Fruit fly (Drosophila melanogaster) whole organism, wandering third instar larva: ENCODE data around the gene CG42537.

Source experiments
- Abd-B ChIP-seq: fragments of >200 bp; optimal IDR thresholded peaks from 2 replicates; lab custom pipeline; 2017; ENCODE audit warnings: missing biosample characterization, missing genetic modification characterization
- CG32264 ChIP-seq: fragments of 200-800 bp; sonication (Bioruptor generic); optimal IDR thresholded peaks from 2 replicates; lab custom pipeline; 2016; ENCODE audit warnings: missing biosample characterization, missing genetic modification characterization
- CG9705 ChIP-seq: fragments of 200-800 bp; sonication (Bioruptor generic); optimal IDR thresholded peaks from 2 replicates; lab custom pipeline; 2018; ENCODE audit warnings: missing biosample characterization, mild to moderate bottlenecking, missing genetic modification characterization
- CrebA ChIP-seq: fragments of 200-800 bp; sonication (Bioruptor generic); optimal IDR thresholded peaks from 2 replicates; lab custom pipeline; 2016; ENCODE audit warnings: missing biosample characterization, mild to moderate bottlenecking, missing genetic modification characterization, borderline replicate concordance
- Dfd ChIP-seq: fragments of >200 bp; optimal IDR thresholded peaks from 2 replicates; lab custom pipeline; 2017; ENCODE audit warnings: missing biosample characterization, missing genetic modification characterization
- Dif ChIP-seq: fragments of 200-275, 200-300 bp; sonication (Bioruptor generic); optimal IDR thresholded peaks from 2 replicates; lab custom pipeline; 2018; ENCODE audit warnings: missing biosample characterization, missing genetic modification characterization; ENCODE audit not compliant: partially characterized antibody
- GATAd ChIP-seq: sonication (Bioruptor generic); optimal IDR thresholded peaks from 2 replicates; lab custom pipeline; 2016; ENCODE audit warnings: missing biosample characterization, missing genetic modification characterization
- HLH106 ChIP-seq: fragments of 200-800 bp; optimal IDR thresholded peaks from 3 replicates; lab custom pipeline; 2019; ENCODE audit warnings: missing biosample characterization, mild to moderate bottlenecking, missing genetic modification characterization, moderate library complexity
- Hnf4 ChIP-seq: fragments of 200-800 bp; sonication (Bioruptor generic); optimal IDR thresholded peaks from 2 replicates; lab custom pipeline; 2016; ENCODE audit warnings: missing biosample characterization, mild to moderate bottlenecking, missing genetic modification characterization
- Hr78 ChIP-seq: fragments of >200 bp; optimal IDR thresholded peaks from 2 replicates; lab custom pipeline; 2017; ENCODE audit warnings: missing biosample characterization, missing genetic modification characterization
- Hr83 ChIP-seq: fragments of 200-300 bp; sonication (Bioruptor generic); optimal IDR thresholded peaks from 2 replicates; lab custom pipeline; 2016; ENCODE audit warnings: missing biosample characterization, mild to moderate bottlenecking, missing genetic modification characterization, moderate library complexity; ENCODE audit not compliant: poor library complexity, severe bottlenecking
- Jra ChIP-seq: sonication (Bioruptor generic); optimal IDR thresholded peaks from 2 replicates; lab custom pipeline; 2016; ENCODE audit warnings: missing biosample characterization, missing genetic modification characterization
- Mio ChIP-seq: sonication (Bioruptor generic); optimal IDR thresholded peaks from 2 replicates; lab custom pipeline; 2016; ENCODE audit warnings: missing biosample characterization, missing genetic modification characterization
- Myc ChIP-seq: fragments of >200 bp; optimal IDR thresholded peaks from 2 replicates; lab custom pipeline; 2017
- N ChIP-seq: fragments of >200 bp; optimal IDR thresholded peaks from 2 replicates; lab custom pipeline; 2018; ENCODE audit warnings: missing biosample characterization, missing external identifiers, missing genetic modification characterization
- OdsH ChIP-seq: fragments of 200-800 bp; sonication (Bioruptor generic); optimal IDR thresholded peaks from 2 replicates; lab custom pipeline; 2016; ENCODE audit warnings: missing biosample characterization, mild to moderate bottlenecking, missing genetic modification characterization
- Rel ChIP-seq, 2 experiments: fragments of 200-800 bp; sonication (Bioruptor generic) in 1 of 2; optimal IDR thresholded peaks; 2 replicates in 1 of 2; 3 replicates in 1 of 2; lab custom pipeline; 2016 to 2019; ENCODE audit warnings: mild to moderate bottlenecking in 2 of 2, missing biosample characterization in 2 of 2, missing genetic modification characterization in 2 of 2, moderate library complexity in 1 of 2
- Sp1 ChIP-seq: fragments of 200-800 bp; sonication (Bioruptor generic); optimal IDR thresholded peaks from 3 replicates; lab custom pipeline; 2019; ENCODE audit warnings: missing biosample characterization, mild to moderate bottlenecking, missing genetic modification characterization, moderate library complexity
- Vsx2 ChIP-seq: fragments of 200-300, 225-300 bp; sonication (Bioruptor generic); optimal IDR thresholded peaks from 2 replicates; lab custom pipeline; 2018; ENCODE audit warnings: missing biosample characterization, missing genetic modification characterization; ENCODE audit not compliant: partially characterized antibody
- br ChIP-seq: fragments of 200-800 bp; sonication (Bioruptor generic); optimal IDR thresholded peaks from 2 replicates; lab custom pipeline; 2016; ENCODE audit warnings: missing biosample characterization, missing genetic modification characterization
- brk ChIP-seq: fragments of 200-800 bp; sonication (Bioruptor generic); optimal IDR thresholded peaks from 2 replicates; lab custom pipeline; 2016; ENCODE audit warnings: missing biosample characterization, mild to moderate bottlenecking, missing genetic modification characterization
- dl ChIP-seq, 2 experiments: fragments of 175-275, 200-275 bp in 1 of 2; fragments of 200-275 bp in 1 of 2; sonication (Bioruptor generic); optimal IDR thresholded peaks; lab custom pipeline; 2018; ENCODE audit warnings: mild to moderate bottlenecking in 2 of 2, missing biosample characterization in 2 of 2, missing genetic modification characterization in 2 of 2, moderate library complexity in 2 of 2; ENCODE audit not compliant: partially characterized antibody in 2 of 2, insufficient read depth in 1 of 2
- dmrt93B ChIP-seq: fragments of 200-800 bp; sonication (Bioruptor generic); optimal IDR thresholded peaks from 2 replicates; lab custom pipeline; 2018; ENCODE audit warnings: missing biosample characterization, mild to moderate bottlenecking, missing genetic modification characterization
- dsf ChIP-seq: sonication (Bioruptor generic); optimal IDR thresholded peaks from 2 replicates; lab custom pipeline; 2016; ENCODE audit warnings: missing biosample characterization, missing genetic modification characterization, borderline replicate concordance
- ey ChIP-seq: fragments of 200-800 bp; sonication (Bioruptor generic); optimal IDR thresholded peaks from 2 replicates; lab custom pipeline; 2016; ENCODE audit warnings: missing biosample characterization, missing genetic modification characterization
- foxo ChIP-seq, 2 experiments: fragments of 200-800 bp; sonication (Bioruptor generic); optimal IDR thresholded peaks; 2 replicates in 1 of 2; 3 replicates in 1 of 2; lab custom pipeline; 2016 to 2017; ENCODE audit warnings: missing biosample characterization in 2 of 2, missing genetic modification characterization in 2 of 2
- fru ChIP-seq: fragments of 200-800 bp; sonication (Bioruptor generic); optimal IDR thresholded peaks from 3 replicates; lab custom pipeline; 2016; ENCODE audit warnings: missing biosample characterization, mild to moderate bottlenecking, missing genetic modification characterization
- h ChIP-seq: fragments of 200-800 bp; sonication (Bioruptor generic); optimal IDR thresholded peaks from 3 replicates; lab custom pipeline; 2016; ENCODE audit warnings: missing biosample characterization, mild to moderate bottlenecking, missing genetic modification characterization
- jim ChIP-seq: fragments of 175-275, 200-325 bp; sonication (Bioruptor generic); optimal IDR thresholded peaks from 2 replicates; lab custom pipeline; 2016; ENCODE audit warnings: missing biosample characterization, mild to moderate bottlenecking, missing genetic modification characterization
- lola ChIP-seq: fragments of >200 bp; optimal IDR thresholded peaks from 2 replicates; lab custom pipeline; 2017; ENCODE audit warnings: missing biosample characterization, missing genetic modification characterization
- pan ChIP-seq: fragments of >200 bp; optimal IDR thresholded peaks from 2 replicates; lab custom pipeline; 2017
- psq ChIP-seq: fragments of 200-800 bp; sonication (Bioruptor generic); optimal IDR thresholded peaks from 3 replicates; lab custom pipeline; 2017; ENCODE audit warnings: missing biosample characterization, mild to moderate bottlenecking, missing genetic modification characterization, moderate library complexity
- rgr ChIP-seq: fragments of 200-800 bp; sonication (Bioruptor generic); optimal IDR thresholded peaks from 3 replicates; lab custom pipeline; 2016; ENCODE audit warnings: missing biosample characterization, mild to moderate bottlenecking, missing genetic modification characterization
- sage ChIP-seq: fragments of 200-800 bp; sonication (Bioruptor generic); optimal IDR thresholded peaks from 2 replicates; lab custom pipeline; 2016; ENCODE audit warnings: missing biosample characterization, mild to moderate bottlenecking, missing genetic modification characterization
- sv ChIP-seq: fragments of 200-800 bp; sonication (Bioruptor generic); optimal IDR thresholded peaks from 3 replicates; lab custom pipeline; 2016; ENCODE audit warnings: missing biosample characterization, missing genetic modification characterization
- tai ChIP-seq: sonication (Bioruptor generic); optimal IDR thresholded peaks from 2 replicates; lab custom pipeline; 2016; ENCODE audit warnings: missing biosample characterization, missing genetic modification characterization
- usp ChIP-seq: fragments of >200 bp; optimal IDR thresholded peaks from 2 replicates; lab custom pipeline; 2017; ENCODE audit warnings: missing biosample characterization, missing genetic modification characterization
- woc ChIP-seq: sonication (Bioruptor generic); optimal IDR thresholded peaks from 2 replicates; lab custom pipeline; 2016; ENCODE audit warnings: missing biosample characterization, mild to moderate bottlenecking, missing genetic modification characterization

Gene CG42537

dm6 chr3R:6405674-6406565 is 28.3 kb downstream of the CG42537 start, which contains the start of gene Dmtn:
Gene Dmtn (minus strand): TSS chr3R:6405895.
- TF ChIP-seq Vsx2 (GFP tag; lab: Kevin White, UChicago) = peak; percentile 58
- TF ChIP-seq woc = peak; percentile 44
- TF ChIP-seq sage = no peak
- TF ChIP-seq Hnf4 (GFP tag; lab: Kevin White, UChicago) = peak; percentile 47
- no peak for TF ChIP-seq rgr (GFP tag; lab: Kevin White, UChicago)
- no peak for TF ChIP-seq dsf (GFP tag; lab: Kevin White, UChicago)
- TF ChIP-seq brk (GFP tag; lab: Kevin White, UChicago) = peak; percentile 1
- TF ChIP-seq Abd-B (GFP tag; lab: Kevin White, UChicago) = no peak
- TF ChIP-seq Jra (GFP tag; lab: Kevin White, UChicago) = no peak
- peak; percentile 18 for TF ChIP-seq jim (GFP tag; lab: Kevin White, UChicago)
- no peak for TF ChIP-seq lola (GFP tag; lab: Kevin White, UChicago)
- no peak for TF ChIP-seq N (GFP tag; lab: Kevin White, UChicago)
- TF ChIP-seq Mio (GFP tag; lab: Kevin White, UChicago) = no peak
- TF ChIP-seq OdsH (GFP tag; lab: Kevin White, UChicago) = no peak
- no peak for TF ChIP-seq CG9705
- TF ChIP-seq br (GFP tag; lab: Kevin White, UChicago) = peak; percentile 40
- TF ChIP-seq ey = no peak
- no peak for TF ChIP-seq dmrt93B (GFP tag; lab: Kevin White, UChicago)
- TF ChIP-seq Hr83 = peak; percentile 62
- TF ChIP-seq GATAd = no peak
- peak in 1 of 2 experiments; percentile 12 for TF ChIP-seq dl (GFP tag; optimal IDR thresholded peaks at IDR 0.05; lab: Kevin White, UChicago; ENCODE audit: insufficient read depth in 1 of 2, partially characterized antibody in 2 of 2)
- TF ChIP-seq usp (GFP tag; lab: Kevin White, UChicago) = no peak
- no peak for TF ChIP-seq sv
- peak; percentile 25 for TF ChIP-seq h (GFP tag; lab: Kevin White, UChicago)
- no peak for TF ChIP-seq tai
- TF ChIP-seq fru (GFP tag; lab: Kevin White, UChicago) = no peak
- TF ChIP-seq HLH106 (tag; lab: Kevin White, UChicago) = peak; percentile 37
- TF ChIP-seq psq (GFP tag; lab: Kevin White, UChicago) = no peak
- no peak for TF ChIP-seq Rel (GFP tag; optimal IDR thresholded peaks at IDR 0.05; lab: Kevin White, UChicago)
- peak; percentile 42 for TF ChIP-seq Rel (tag; optimal IDR thresholded peaks at IDR 0.05; lab: Kevin White, UChicago)
- no peak for TF ChIP-seq CG32264 (GFP tag; lab: Kevin White, UChicago)
- no peak for TF ChIP-seq Dfd (GFP tag; lab: Kevin White, UChicago)
- no peak for TF ChIP-seq foxo (GFP tag; optimal IDR thresholded peaks at IDR 0.05; lab: Kevin White, UChicago)
- TF ChIP-seq pan (lab: Kevin White, UChicago) = no peak
- TF ChIP-seq Hr78 = no peak
- TF ChIP-seq Dif (GFP tag; lab: Kevin White, UChicago) = peak; percentile 45
- no peak for TF ChIP-seq Myc (lab: Kevin White, UChicago)
- peak; percentile 31 for TF ChIP-seq Sp1
- no peak for TF ChIP-seq CrebA

dm6 chr3R:6406566-6407098 is 29.0 kb downstream of the CG42537 start, which contains the start of gene gpp:
Gene gpp (plus strand): TSS chr3R:6406855.
- TF ChIP-seq dl (GFP tag; optimal IDR thresholded peaks at IDR 0.05; lab: Kevin White, UChicago; ENCODE audit: insufficient read depth in 1 of 2, partially characterized antibody in 2 of 2) (no peak), foxo (GFP tag; optimal IDR thresholded peaks at IDR 0.05; lab: Kevin White, UChicago) (no peak), sage (no peak), HLH106 (tag; lab: Kevin White, UChicago) (no peak), dsf (GFP tag; lab: Kevin White, UChicago) (no peak), Myc (lab: Kevin White, UChicago) (no peak), Hnf4 (GFP tag; lab: Kevin White, UChicago) (no peak), tai (no peak), Jra (GFP tag; lab: Kevin White, UChicago) (no peak), OdsH (GFP tag; lab: Kevin White, UChicago) (no peak), N (GFP tag; lab: Kevin White, UChicago) (no peak), br (GFP tag; lab: Kevin White, UChicago) (no peak), jim (GFP tag; lab: Kevin White, UChicago) (no peak), Hr78 (no peak), GATAd (no peak), CG9705 (no peak), Rel (GFP tag; optimal IDR thresholded peaks at IDR 0.05; lab: Kevin White, UChicago) (no peak), Rel (tag; optimal IDR thresholded peaks at IDR 0.05; lab: Kevin White, UChicago) (peak; percentile 34), Hr83 (peak; percentile 32), woc (peak; percentile 22), dmrt93B (GFP tag; lab: Kevin White, UChicago) (no peak), Dif (GFP tag; lab: Kevin White, UChicago) (peak; percentile 5), lola (GFP tag; lab: Kevin White, UChicago) (no peak), rgr (GFP tag; lab: Kevin White, UChicago) (peak; percentile 7), psq (GFP tag; lab: Kevin White, UChicago) (peak; percentile 99), usp (GFP tag; lab: Kevin White, UChicago) (no peak), fru (GFP tag; lab: Kevin White, UChicago) (no peak), Abd-B (GFP tag; lab: Kevin White, UChicago) (no peak), ey (no peak), pan (lab: Kevin White, UChicago) (no peak), CrebA (no peak), CG32264 (GFP tag; lab: Kevin White, UChicago) (no peak), Dfd (GFP tag; lab: Kevin White, UChicago) (peak; percentile 14), Sp1 (peak; percentile 42), brk (GFP tag; lab: Kevin White, UChicago) (peak; percentile 19), sv (peak; percentile 20), Mio (GFP tag; lab: Kevin White, UChicago) (no peak), Vsx2 (GFP tag; lab: Kevin White, UChicago) (peak; percentile 16), h (GFP tag; lab: Kevin White, UChicago) (no peak)
